Worm (Caenorhabditis elegans) whole organism, L3 larva: Measurements from ENCODE around the gene F14H3.15.

Experiments
- R02D3.7 ChIP-seq: fragments of 150-350 bp; optimal IDR thresholded peaks from 2 replicates; lab custom pipeline; 2014; ENCODE audit warnings: missing biosample characterization, missing genetic modification characterization
- ZK546.5 ChIP-seq: sonication (generic microtip); optimal IDR thresholded peaks from 2 replicates; lab custom pipeline; 2017; ENCODE audit warnings: missing biosample characterization, missing genetic modification characterization
- aly-2 ChIP-seq: fragments of 150-350 bp; optimal IDR thresholded peaks from 2 replicates; lab custom pipeline; 2014; ENCODE audit warnings: missing biosample characterization, missing genetic modification characterization
- ama-1 ChIP-seq: fragments of 150-350 bp; optimal IDR thresholded peaks from 2 replicates; lab custom pipeline; 2018
- ceh-16 ChIP-seq: sonication (generic microtip); optimal IDR thresholded peaks from 2 replicates; lab custom pipeline; 2017; ENCODE audit warnings: missing biosample characterization, missing genetic modification characterization
- ceh-28 ChIP-seq: fragments of 150-350 bp; optimal IDR thresholded peaks from 2 replicates; lab custom pipeline; 2014; ENCODE audit warnings: missing biosample characterization, missing genetic modification reagents, missing genetic modification characterization
- ceh-9 ChIP-seq: sonication (generic microtip); optimal IDR thresholded peaks from 2 replicates; lab custom pipeline; 2018; ENCODE audit warnings: missing biosample characterization, missing genetic modification characterization
- egl-27 ChIP-seq: sonication (generic microtip); optimal IDR thresholded peaks from 4 replicates; lab custom pipeline; 2017; ENCODE audit warnings: missing biosample characterization, missing genetic modification reagents, missing genetic modification characterization
- elt-1 ChIP-seq: fragments of 150-350 bp; optimal IDR thresholded peaks from 2 replicates; lab custom pipeline; 2014; ENCODE audit warnings: missing biosample characterization, missing genetic modification characterization
- elt-2 ChIP-seq: sonication (generic microtip); optimal IDR thresholded peaks from 2 replicates; lab custom pipeline; 2016; ENCODE audit warnings: missing genetic modification reagents, mild to moderate bottlenecking, missing genetic modification characterization, missing compliant biosample characterization
- fkh-10 ChIP-seq: sonication (generic microtip); optimal IDR thresholded peaks from 2 replicates; lab custom pipeline; 2017; ENCODE audit warnings: missing biosample characterization, missing genetic modification reagents, missing genetic modification characterization
- fkh-2 ChIP-seq: fragments of 150-350 bp; optimal IDR thresholded peaks from 2 replicates; lab custom pipeline; 2014; ENCODE audit warnings: missing biosample characterization, missing genetic modification reagents, missing genetic modification characterization
- hmg-11 ChIP-seq: sonication (generic microtip); optimal IDR thresholded peaks from 2 replicates; lab custom pipeline; 2016; ENCODE audit warnings: missing genetic modification characterization, missing compliant biosample characterization
- jun-1 ChIP-seq: fragments of 150-350 bp; optimal IDR thresholded peaks from 2 replicates; lab custom pipeline; 2014; ENCODE audit warnings: missing biosample characterization, missing genetic modification reagents, missing genetic modification characterization
- lin-15B ChIP-seq: fragments of 150-350 bp; optimal IDR thresholded peaks from 2 replicates; lab custom pipeline; 2014; ENCODE audit warnings: missing biosample characterization, missing genetic modification characterization
- lin-39 ChIP-seq: fragments of 150-350 bp; optimal IDR thresholded peaks from 2 replicates; lab custom pipeline; 2018; ENCODE audit warnings: missing biosample characterization, missing genetic modification reagents, missing genetic modification characterization
- mdl-1 ChIP-seq: fragments of 150-350 bp; optimal IDR thresholded peaks from 2 replicates; lab custom pipeline; 2014; ENCODE audit warnings: missing biosample characterization, missing genetic modification characterization
- nfya-1 ChIP-seq: sonication (generic microtip); optimal IDR thresholded peaks from 2 replicates; lab custom pipeline; 2017; ENCODE audit warnings: missing genetic modification characterization, mild to moderate bottlenecking, missing compliant biosample characterization, antibody characterized with exemption, moderate library complexity; ENCODE audit not compliant: insufficient read depth
- nhr-11 ChIP-seq: fragments of 150-350 bp; optimal IDR thresholded peaks from 2 replicates; lab custom pipeline; 2014; ENCODE audit warnings: missing biosample characterization, missing genetic modification characterization
- nhr-12 ChIP-seq: fragments of 150-350 bp; optimal IDR thresholded peaks from 2 replicates; lab custom pipeline; 2014; ENCODE audit warnings: missing biosample characterization, missing genetic modification characterization
- nhr-23 ChIP-seq: fragments of 150-350 bp; optimal IDR thresholded peaks from 2 replicates; lab custom pipeline; 2014; ENCODE audit warnings: missing biosample characterization, missing genetic modification reagents, missing genetic modification characterization
- nhr-25 ChIP-seq: sonication (generic microtip); optimal IDR thresholded peaks from 2 replicates; lab custom pipeline; 2017; ENCODE audit warnings: missing biosample characterization, missing genetic modification characterization
- nhr-28 ChIP-seq: fragments of 150-350 bp; optimal IDR thresholded peaks from 2 replicates; lab custom pipeline; 2014; ENCODE audit warnings: missing biosample characterization, missing genetic modification characterization
- nhr-43 ChIP-seq: sonication (generic microtip); optimal IDR thresholded peaks from 2 replicates; lab custom pipeline; 2016; ENCODE audit warnings: mild to moderate bottlenecking, missing genetic modification characterization, missing compliant biosample characterization; ENCODE audit not compliant: poor library complexity, severe bottlenecking
- nhr-77 ChIP-seq: fragments of 150-350 bp; optimal IDR thresholded peaks from 2 replicates; lab custom pipeline; 2014; ENCODE audit warnings: missing biosample characterization, missing genetic modification characterization
- pqm-1 ChIP-seq: fragments of 150-350 bp; optimal IDR thresholded peaks from 2 replicates; lab custom pipeline; 2017; ENCODE audit warnings: missing biosample characterization, missing genetic modification characterization, inconsistent platforms
- sea-2 ChIP-seq: fragments of 150-350 bp; sonication (generic microtip); optimal IDR thresholded peaks from 4 replicates; lab custom pipeline; 2014; ENCODE audit warnings: missing biosample characterization, missing genetic modification reagents, missing genetic modification characterization
- skn-1 ChIP-seq: fragments of 150-350 bp; optimal IDR thresholded peaks from 2 replicates; lab custom pipeline; 2014; ENCODE audit warnings: missing biosample characterization, missing genetic modification characterization
- snpc-4 ChIP-seq: fragments of 150-350 bp; optimal IDR thresholded peaks from 2 replicates; lab custom pipeline; 2014; ENCODE audit warnings: missing biosample characterization, missing genetic modification characterization
- tbx-2 ChIP-seq: sonication (generic microtip); optimal IDR thresholded peaks from 2 replicates; lab custom pipeline; 2016; ENCODE audit warnings: mild to moderate bottlenecking, missing genetic modification characterization, missing compliant biosample characterization
- unc-39 ChIP-seq: sonication (generic microtip); optimal IDR thresholded peaks from 4 replicates; lab custom pipeline; 2017; ENCODE audit warnings: missing biosample characterization, missing genetic modification characterization
- unc-62 ChIP-seq: fragments of 150-350 bp; sonication (generic microtip); optimal IDR thresholded peaks from 4 replicates; lab custom pipeline; 2014; ENCODE audit warnings: missing biosample characterization, missing genetic modification reagents, missing genetic modification characterization
- zag-1 ChIP-seq: fragments of 150-350 bp; optimal IDR thresholded peaks from 2 replicates; lab custom pipeline; 2014; ENCODE audit warnings: missing biosample characterization, missing genetic modification characterization
- ztf-11 ChIP-seq: fragments of 150-350 bp; optimal IDR thresholded peaks from 2 replicates; lab custom pipeline; 2014; ENCODE audit warnings: missing biosample characterization, missing genetic modification characterization
- ztf-4 ChIP-seq: fragments of 150-350 bp; optimal IDR thresholded peaks from 2 replicates; lab custom pipeline; 2014; ENCODE audit warnings: missing biosample characterization, missing genetic modification characterization

F14H3.15 gene

DNA sequence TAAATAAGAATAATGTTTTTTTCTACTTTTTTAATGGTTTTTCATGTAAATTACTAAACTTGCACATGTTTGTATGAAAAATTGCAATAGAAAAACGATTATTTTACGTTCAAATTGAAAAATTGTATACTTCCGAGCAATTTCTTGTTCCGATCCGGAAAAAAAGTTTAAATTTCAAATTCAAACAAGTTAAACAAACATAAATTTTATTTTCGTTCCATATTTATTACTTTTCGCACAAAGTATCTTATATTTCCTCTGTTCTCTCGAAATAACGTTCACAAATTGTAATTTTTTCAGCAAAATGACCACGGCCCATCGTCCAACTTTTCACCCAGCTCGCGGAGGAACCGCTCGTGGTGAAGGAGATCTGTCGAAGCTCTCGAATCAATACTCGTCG, 37.0 kb downstream of the F14H3.15 start, which contains the start of gene cwc-15:
Gene cwc-15 (plus strand): TSS at position 301 of the 400 bp plus-strand sequence.
- TF ChIP-seq nfya-1 (tag; lab: Kevin White, UChicago) (no peak), nhr-12 (no peak)

DNA sequence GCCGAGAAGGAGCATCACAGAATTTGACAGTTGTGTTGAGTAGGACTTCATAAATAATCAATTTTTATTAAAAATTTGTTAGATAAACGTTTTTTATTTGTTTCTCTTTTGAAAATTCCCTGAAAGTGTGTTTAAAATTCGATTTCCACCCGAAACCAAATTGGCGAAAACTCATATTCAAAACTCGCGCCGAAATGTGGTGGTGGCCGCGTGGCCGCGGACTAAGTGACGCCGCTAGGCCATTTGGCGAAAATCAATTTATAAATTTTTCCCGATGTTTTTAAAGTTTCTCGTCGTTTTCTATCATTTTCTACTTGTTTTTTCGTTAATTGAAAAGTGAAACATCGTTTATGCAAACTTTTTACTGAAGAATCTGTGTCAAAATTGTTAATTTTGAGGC, 37.4 kb downstream of the F14H3.15 start:
- no peak for TF ChIP-seq pqm-1 (tag; lab: Kevin White, UChicago)
- TF ChIP-seq ztf-4 (tag; lab: Kevin White, UChicago), result no peak
- TF ChIP-seq elt-1, result no peak
- no peak for TF ChIP-seq zag-1 (tag; lab: Kevin White, UChicago)
- no peak for TF ChIP-seq elt-2 (tag; lab: Kevin White, UChicago)
- TF ChIP-seq ceh-28 (tag; lab: Kevin White, UChicago), result no peak
- no peak for TF ChIP-seq ceh-9 (tag; lab: Kevin White, UChicago)
- no peak for TF ChIP-seq R02D3.7 (tag; lab: Kevin White, UChicago)
- no peak for TF ChIP-seq unc-62 (GFP tag; lab: Kevin White, UChicago)
- no peak for TF ChIP-seq tbx-2 (tag; lab: Kevin White, UChicago)
- TF ChIP-seq nhr-12, result no peak
- TF ChIP-seq hmg-11, result no peak
- no peak for TF ChIP-seq nhr-28 (tag; lab: Kevin White, UChicago)
- no peak for TF ChIP-seq skn-1 (tag; lab: Kevin White, UChicago)
- TF ChIP-seq egl-27, result no peak
- no peak for TF ChIP-seq nhr-11 (tag; lab: Kevin White, UChicago)
- TF ChIP-seq lin-39 (tag; lab: Kevin White, UChicago), result peak; percentile 0
- TF ChIP-seq ceh-16 (tag; lab: Kevin White, UChicago), result no peak
- TF ChIP-seq ZK546.5 (tag; lab: Kevin White, UChicago), result no peak
- peak; percentile 57 for TF ChIP-seq nhr-43 (tag; lab: Kevin White, UChicago)
- peak; percentile 6 for TF ChIP-seq nhr-23
- TF ChIP-seq, all 47 proteins: peak for 3

DNA sequence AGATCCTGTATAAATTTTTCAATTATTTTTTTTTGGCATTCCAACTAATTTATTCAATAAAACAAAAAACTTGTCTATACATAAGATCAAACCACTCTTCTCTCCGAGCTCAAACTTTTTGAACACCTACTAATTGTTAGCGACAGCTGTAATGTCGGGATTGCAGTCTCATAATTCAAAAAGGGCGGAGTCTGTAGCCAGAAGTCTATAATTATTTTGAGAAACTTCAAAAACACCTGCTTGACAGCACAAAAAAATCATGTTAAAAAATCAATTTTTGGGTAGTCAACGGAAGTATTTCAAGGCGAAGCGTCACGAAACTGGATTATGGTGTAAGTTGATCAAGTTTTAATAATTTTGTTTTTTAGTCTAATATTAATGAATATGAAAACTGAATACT, 40.0 kb downstream of the F14H3.15 start, which contains the start of gene srx-44:
Gene srx-44 (plus strand): TSS at position 301 of the 400 bp plus-strand sequence.
- TF ChIP-seq aly-2 (tag; lab: Kevin White, UChicago), result no peak
- TF ChIP-seq ama-1 (lab: Kevin White, UChicago), result no peak
- TF ChIP-seq mdl-1 (tag; lab: Kevin White, UChicago), result no peak
- TF ChIP-seq nhr-23, result no peak
- TF ChIP-seq unc-62 (GFP tag; lab: Kevin White, UChicago), result no peak
- TF ChIP-seq elt-2 (tag; lab: Kevin White, UChicago), result no peak
- no peak for TF ChIP-seq skn-1 (tag; lab: Kevin White, UChicago)
- no peak for TF ChIP-seq pqm-1 (tag; lab: Kevin White, UChicago)
- TF ChIP-seq snpc-4 (tag; lab: Kevin White, UChicago), result no peak
- TF ChIP-seq tbx-2 (tag; lab: Kevin White, UChicago), result no peak
- no peak for TF ChIP-seq ceh-16 (tag; lab: Kevin White, UChicago)
- TF ChIP-seq ztf-11 (tag; lab: Kevin White, UChicago), result no peak
- no peak for TF ChIP-seq nhr-28 (tag; lab: Kevin White, UChicago)
- TF ChIP-seq nhr-77 (tag; lab: Kevin White, UChicago), result no peak
- TF ChIP-seq zag-1 (tag; lab: Kevin White, UChicago), result no peak
- TF ChIP-seq nhr-11 (tag; lab: Kevin White, UChicago), result no peak
- TF ChIP-seq ZK546.5 (tag; lab: Kevin White, UChicago), result no peak

DNA sequence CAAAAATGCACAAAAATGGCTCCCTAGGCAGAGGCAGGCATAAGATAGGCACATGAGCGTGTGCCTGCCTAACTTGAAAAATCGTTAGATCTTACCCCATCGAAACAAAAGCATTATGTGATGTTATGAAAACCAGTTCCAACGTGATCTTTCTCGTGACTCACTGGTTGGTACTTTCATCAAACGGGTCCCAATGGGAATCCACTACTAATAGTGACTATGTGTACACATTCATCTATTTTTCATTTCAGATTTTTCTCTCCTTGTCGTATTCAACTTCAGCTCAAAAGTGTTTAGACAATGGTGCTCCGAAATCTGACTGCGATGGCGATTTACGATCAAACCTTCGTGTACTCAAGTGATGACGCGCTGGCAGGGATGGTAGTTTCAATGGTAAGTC, 42.4 kb downstream of the F14H3.15 start, which contains the start of gene srx-43:
Gene srx-43 (plus strand): TSS at position 301 of the 400 bp plus-strand sequence.
- TF ChIP-seq zag-1 (tag; lab: Kevin White, UChicago), result no peak
- TF ChIP-seq skn-1 (tag; lab: Kevin White, UChicago), result no peak
- no peak for TF ChIP-seq lin-39 (tag; lab: Kevin White, UChicago)
- no peak for TF ChIP-seq fkh-2 (tag; lab: Kevin White, UChicago)
- TF ChIP-seq ceh-16 (tag; lab: Kevin White, UChicago), result no peak
- no peak for TF ChIP-seq nhr-25 (tag; lab: Kevin White, UChicago)
- TF ChIP-seq lin-15B (tag; lab: Kevin White, UChicago), result no peak
- no peak for TF ChIP-seq jun-1 (tag; lab: Kevin White, UChicago)
- TF ChIP-seq ztf-4 (tag; lab: Kevin White, UChicago), result no peak

DNA sequence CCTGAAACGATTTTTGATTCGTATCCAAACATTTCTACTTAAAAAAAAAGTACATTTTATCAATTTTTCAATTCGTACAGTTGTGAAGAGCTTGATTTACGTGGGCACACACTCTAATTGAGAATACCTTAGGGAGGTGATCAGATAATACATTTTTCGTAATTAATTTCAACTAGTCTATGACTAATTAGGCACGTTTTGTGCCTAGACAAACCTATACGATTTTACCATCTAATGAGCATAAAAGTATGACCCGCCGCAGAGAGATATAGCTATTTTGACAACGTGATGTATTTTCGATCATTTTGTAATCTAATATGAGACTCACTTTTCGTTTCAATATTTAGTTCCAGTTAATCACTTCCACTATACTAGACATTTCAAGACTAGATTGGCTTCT, 43.1 kb downstream of the F14H3.15 start:
- no peak for TF ChIP-seq skn-1 (tag; lab: Kevin White, UChicago)
- no peak for TF ChIP-seq unc-39 (tag; lab: Kevin White, UChicago)
- no peak for TF ChIP-seq sea-2 (GFP tag; lab: Kevin White, UChicago)
- TF ChIP-seq elt-1, result no peak
- TF ChIP-seq hmg-11, result no peak
- TF ChIP-seq nfya-1 (tag; lab: Kevin White, UChicago), result no peak
- TF ChIP-seq fkh-10, result no peak
- no peak for TF ChIP-seq nhr-28 (tag; lab: Kevin White, UChicago)
- no peak for TF ChIP-seq pqm-1 (tag; lab: Kevin White, UChicago)
- no peak for TF ChIP-seq ama-1 (lab: Kevin White, UChicago)
- no peak for TF ChIP-seq elt-2 (tag; lab: Kevin White, UChicago)
- TF ChIP-seq, all 47 proteins: peak for 0
